Fruit fly (Drosophila melanogaster): ENCODE measurements around the gene CG45544.

CG45544 gene

DNA sequence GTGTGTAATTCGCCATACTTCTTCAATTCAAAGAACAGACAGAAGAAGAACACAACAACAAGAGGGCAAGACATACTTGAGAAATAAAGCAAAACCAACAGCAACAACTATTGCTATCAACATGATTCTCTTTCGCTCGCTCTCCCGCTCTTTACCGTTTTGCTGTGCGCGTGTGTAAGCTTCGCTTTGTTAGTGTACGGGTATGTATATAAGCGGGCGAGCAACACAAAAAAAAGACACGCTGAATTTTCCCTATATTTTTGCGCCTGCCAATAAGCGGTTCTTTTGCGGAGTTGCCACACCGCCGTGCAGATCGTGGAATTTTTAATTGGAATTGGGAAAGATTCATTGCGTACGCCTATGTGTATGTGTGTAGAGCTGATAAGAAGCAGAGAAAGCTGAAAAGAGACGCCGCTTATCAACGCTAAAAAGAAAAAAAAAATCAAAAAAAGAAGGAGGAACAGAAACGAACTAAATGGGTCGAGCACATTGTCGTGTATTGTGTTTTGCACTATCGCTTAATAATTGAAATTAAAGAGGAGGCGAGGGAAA lies 41.2 kb upstream of the CG45544 start:
- TF ChIP-seq Vsx2 (GFP tag; optimal IDR thresholded peaks at IDR 0.05; ENCODE audit: partially characterized antibody) = no peak
- peak; percentile 61 for TF ChIP-seq h (GFP tag; optimal IDR thresholded peaks at IDR 0.05)
- TF ChIP-seq dmrt93B (GFP tag; optimal IDR thresholded peaks at IDR 0.05) = no peak
- peak; percentile 24 for TF ChIP-seq OdsH (GFP tag; optimal IDR thresholded peaks at IDR 0.05)
- TF ChIP-seq brk (GFP tag; optimal IDR thresholded peaks at IDR 0.05) = peak; percentile 70
- TF ChIP-seq CrebA (GFP tag; optimal IDR thresholded peaks at IDR 0.05; ENCODE audit: borderline replicate concordance) = no peak
- TF ChIP-seq fru (GFP tag; optimal IDR thresholded peaks at IDR 0.05) = peak; percentile 4
- peak; percentile 67 to 70 for TF ChIP-seq dl (GFP tag; optimal IDR thresholded peaks at IDR 0.05; ENCODE audit: insufficient read depth in 1 of 2, partially characterized antibody in 2 of 2)
- TF ChIP-seq GATAd (GFP tag; optimal IDR thresholded peaks at IDR 0.05) = no peak
- TF ChIP-seq dsf (GFP tag; optimal IDR thresholded peaks at IDR 0.05; ENCODE audit: borderline replicate concordance) = no peak
- no peak for TF ChIP-seq Abd-B (GFP tag; optimal IDR thresholded peaks at IDR 0.05)
- no peak for TF ChIP-seq CG32264 (GFP tag; optimal IDR thresholded peaks at IDR 0.05)
- TF ChIP-seq ey (GFP tag; optimal IDR thresholded peaks at IDR 0.05) = no peak
- TF ChIP-seq sage (GFP tag; optimal IDR thresholded peaks at IDR 0.05) = peak; percentile 63
- TF ChIP-seq Jra (GFP tag; optimal IDR thresholded peaks at IDR 0.05) = no peak
- TF ChIP-seq N (GFP tag; optimal IDR thresholded peaks at IDR 0.05) = no peak
- peak; percentile 21 to 57 for TF ChIP-seq foxo (GFP tag; optimal IDR thresholded peaks at IDR 0.05)
- TF ChIP-seq rgr (GFP tag; optimal IDR thresholded peaks at IDR 0.05) = peak; percentile 31
- TF ChIP-seq Hnf4 (GFP tag; optimal IDR thresholded peaks at IDR 0.05) = peak; percentile 34
- no peak for TF ChIP-seq Hr78 (GFP tag; optimal IDR thresholded peaks at IDR 0.05)
- TF ChIP-seq pan (optimal IDR thresholded peaks at IDR 0.05) = no peak
- TF ChIP-seq woc (GFP tag; optimal IDR thresholded peaks at IDR 0.05) = no peak
- peak; percentile 6 for TF ChIP-seq HLH106 (tag; optimal IDR thresholded peaks at IDR 0.05)
- TF ChIP-seq psq (GFP tag; optimal IDR thresholded peaks at IDR 0.05) = peak; percentile 59
- TF ChIP-seq Hr83 (GFP tag; optimal IDR thresholded peaks at IDR 0.05; ENCODE audit: poor library complexity, severe bottlenecking) = no peak
- TF ChIP-seq Sp1 (GFP tag; optimal IDR thresholded peaks at IDR 0.05) = peak; percentile 37
- no peak for TF ChIP-seq tai (GFP tag; optimal IDR thresholded peaks at IDR 0.05)
- TF ChIP-seq Dfd (GFP tag; optimal IDR thresholded peaks at IDR 0.05) = no peak
- TF ChIP-seq Mio (GFP tag; optimal IDR thresholded peaks at IDR 0.05) = no peak
- no peak for TF ChIP-seq Rel (GFP tag; optimal IDR thresholded peaks at IDR 0.05)
- TF ChIP-seq Rel (tag; optimal IDR thresholded peaks at IDR 0.05) = peak; percentile 76
- peak; percentile 4 for TF ChIP-seq jim (GFP tag; optimal IDR thresholded peaks at IDR 0.05)
- TF ChIP-seq Myc (optimal IDR thresholded peaks at IDR 0.05) = no peak
- TF ChIP-seq br (GFP tag; optimal IDR thresholded peaks at IDR 0.05) = peak; percentile 46
- no peak for TF ChIP-seq CG9705 (GFP tag; optimal IDR thresholded peaks at IDR 0.05)
- no peak for TF ChIP-seq lola (GFP tag; optimal IDR thresholded peaks at IDR 0.05)
- TF ChIP-seq sv (GFP tag; optimal IDR thresholded peaks at IDR 0.05) = no peak
- no peak for TF ChIP-seq usp (GFP tag; optimal IDR thresholded peaks at IDR 0.05)
- peak; percentile 74 for TF ChIP-seq Dif (GFP tag; optimal IDR thresholded peaks at IDR 0.05; ENCODE audit: partially characterized antibody)

DNA sequence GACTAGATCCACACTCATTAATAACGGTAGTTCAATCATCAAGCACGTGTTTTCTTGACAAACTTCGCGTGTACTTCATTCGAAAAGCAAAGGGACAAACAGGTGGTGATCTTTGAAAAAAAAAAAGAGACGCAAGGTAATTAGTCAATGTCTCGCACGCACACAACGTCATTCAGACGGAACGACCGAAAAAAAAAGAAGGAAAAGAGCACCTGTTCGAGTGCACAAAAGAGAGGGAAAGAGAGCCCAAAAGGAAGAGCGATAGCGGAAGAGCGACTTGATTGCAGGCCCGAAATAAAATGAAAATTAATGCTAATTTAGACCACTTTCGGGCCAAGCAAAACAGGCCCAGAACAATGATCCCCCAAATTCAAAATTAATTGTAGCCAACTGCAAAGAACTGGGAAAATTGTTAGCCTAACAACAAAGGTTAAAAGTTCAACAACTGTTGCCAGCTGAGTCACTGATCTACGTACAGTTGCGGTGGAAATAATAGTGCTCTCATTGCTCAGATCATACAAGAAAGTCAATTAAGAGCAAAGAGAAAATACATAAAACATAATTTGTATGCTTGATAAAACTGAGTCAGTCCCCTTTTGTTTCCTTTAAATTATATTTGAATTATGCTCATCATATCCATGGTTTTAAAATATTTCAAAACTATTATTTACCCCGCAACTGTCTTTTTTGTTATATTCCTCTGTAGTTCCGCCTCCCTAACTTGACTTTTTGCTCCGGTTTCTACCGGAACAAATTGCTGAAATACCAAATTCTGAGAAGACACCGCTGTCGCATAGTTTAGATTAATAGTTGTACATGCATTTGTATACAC lies 40.4 kb upstream of the CG45544 start:
- no peak for TF ChIP-seq sage (GFP tag; optimal IDR thresholded peaks at IDR 0.05)
- TF ChIP-seq Dif (GFP tag; optimal IDR thresholded peaks at IDR 0.05; ENCODE audit: partially characterized antibody) = peak; percentile 57
- no peak for TF ChIP-seq sv (GFP tag; optimal IDR thresholded peaks at IDR 0.05)
- TF ChIP-seq pan (optimal IDR thresholded peaks at IDR 0.05) = no peak
- no peak for TF ChIP-seq rgr (GFP tag; optimal IDR thresholded peaks at IDR 0.05)
- no peak for TF ChIP-seq CrebA (GFP tag; optimal IDR thresholded peaks at IDR 0.05; ENCODE audit: borderline replicate concordance)
- TF ChIP-seq br (GFP tag; optimal IDR thresholded peaks at IDR 0.05) = no peak

Measured in whole organism, wandering third instar larva.